Fruit fly (Drosophila melanogaster) whole organism, embryonic: ENCODE results near the gene CG14440.
A peak's percentile ranks its signal among the peaks of the same experiment; 100 is the strongest.

ENCODE experiments used
- Asciz ChIP-seq: fragments of 200-800 bp; sonication (Bioruptor generic); optimal IDR thresholded peaks from 2 replicates; lab custom pipeline; 2017; ENCODE audit warnings: missing biosample characterization, mild to moderate bottlenecking, missing genetic modification characterization, missing genetic modification reagents
- Atf3 ChIP-seq: fragments of 200-800 bp; sonication (Bioruptor generic); optimal IDR thresholded peaks from 3 replicates; lab custom pipeline; 2016; ENCODE audit warnings: missing biosample characterization, missing genetic modification characterization
- BEAF-32 ChIP-seq: fragments of 200-800 bp; sonication (Bioruptor generic); optimal IDR thresholded peaks from 3 replicates; lab custom pipeline; 2017; ENCODE audit warnings: missing biosample characterization, missing genetic modification characterization, mild to moderate bottlenecking, moderate library complexity, missing genetic modification reagents
- BtbVII ChIP-seq: fragments of 200-800 bp; sonication (Bioruptor generic); optimal IDR thresholded peaks from 3 replicates; lab custom pipeline; 2017; ENCODE audit warnings: missing biosample characterization, mild to moderate bottlenecking, missing genetic modification characterization
- CG14965 ChIP-seq: fragments of 200-800 bp; sonication (Bioruptor generic); optimal IDR thresholded peaks from 2 replicates; lab custom pipeline; 2016; ENCODE audit warnings: missing biosample characterization, missing genetic modification characterization, borderline replicate concordance
- CG15479 ChIP-seq: fragments of 200-800 bp; sonication (Bioruptor generic); optimal IDR thresholded peaks from 3 replicates; lab custom pipeline; 2019; ENCODE audit warnings: missing biosample characterization, mild to moderate bottlenecking, missing genetic modification characterization, moderate library complexity
- CG17328 ChIP-seq: fragments of 200-800 bp; sonication (Bioruptor generic); IDR thresholded peaks from 2 replicates; pipeline ENCODE4 v1.3.6; 2022; ENCODE audit warnings: missing biosample characterization, missing genetic modification characterization
- CG17361 ChIP-seq: fragments of 200-800 bp; sonication (Bioruptor generic); IDR thresholded peaks from 3 replicates; pipeline ENCODE4 v1.3.6; 2022; ENCODE audit warnings: missing biosample characterization, missing genetic modification characterization
- CG1792 ChIP-seq: fragments of 200-800 bp; sonication (Bioruptor generic); optimal IDR thresholded peaks from 2 replicates; lab custom pipeline; 2016; ENCODE audit warnings: missing biosample characterization, missing genetic modification characterization
- CG18262 ChIP-seq: fragments of 200-800 bp; optimal IDR thresholded peaks from 3 replicates; lab custom pipeline; 2019; ENCODE audit warnings: missing biosample characterization, mild to moderate bottlenecking, missing genetic modification characterization, moderate library complexity
- CG2202 ChIP-seq: fragments of 200-800 bp; sonication (Bioruptor generic); optimal IDR thresholded peaks from 2 replicates; lab custom pipeline; 2018; ENCODE audit warnings: missing biosample characterization, mild to moderate bottlenecking, missing genetic modification characterization
- CG31388 ChIP-seq: fragments of 200-800 bp; sonication (Bioruptor generic); optimal IDR thresholded peaks from 2 replicates; lab custom pipeline; 2016; ENCODE audit warnings: missing biosample characterization, missing genetic modification characterization
- CG34422 ChIP-seq: fragments of 200-800 bp; sonication (Bioruptor generic); IDR thresholded peaks from 3 replicates; pipeline ENCODE4 v1.3.6; 2022; ENCODE audit warnings: missing biosample characterization, missing genetic modification characterization
- CG4282 ChIP-seq: fragments of 200-800 bp; sonication (Bioruptor generic); optimal IDR thresholded peaks from 2 replicates; lab custom pipeline; 2016; ENCODE audit warnings: missing biosample characterization, missing genetic modification characterization
- CG4730 ChIP-seq: fragments of 200-800 bp; sonication (Bioruptor generic); IDR thresholded peaks from 2 replicates; pipeline ENCODE4 v1.3.6; 2022; ENCODE audit warnings: missing biosample characterization, missing genetic modification characterization
- CG5180 ChIP-seq: fragments of 200-800 bp; sonication (Bioruptor generic); optimal IDR thresholded peaks from 3 replicates; lab custom pipeline; 2017; ENCODE audit warnings: missing biosample characterization, missing genetic modification characterization, mild to moderate bottlenecking, moderate library complexity, missing genetic modification reagents
- CG7839 ChIP-seq: fragments of 200-800 bp; sonication (Bioruptor generic); optimal IDR thresholded peaks from 3 replicates; lab custom pipeline; 2018; ENCODE audit warnings: missing biosample characterization, mild to moderate bottlenecking, missing genetic modification characterization, moderate library complexity
- Doc3 ChIP-seq: fragments of 200-800 bp; sonication (Bioruptor generic); IDR thresholded peaks from 3 replicates; pipeline ENCODE4 v1.3.6; 2022; ENCODE audit warnings: missing biosample characterization, missing genetic modification characterization; ENCODE audit not compliant: partially characterized antibody
- Fer3 ChIP-seq: fragments of 200-800 bp; sonication (Bioruptor generic); optimal IDR thresholded peaks from 2 replicates; lab custom pipeline; 2018; ENCODE audit warnings: missing biosample characterization, mild to moderate bottlenecking, missing genetic modification characterization, moderate library complexity
- Gsc ChIP-seq: fragments of 200-800 bp; sonication (Bioruptor generic); IDR thresholded peaks from 2 replicates; pipeline ENCODE4 v1.3.6; 2022; ENCODE audit warnings: missing biosample characterization, missing genetic modification characterization
- Hand ChIP-seq: fragments of 200-800 bp; sonication (Bioruptor generic); optimal IDR thresholded peaks from 2 replicates; lab custom pipeline; 2017; ENCODE audit warnings: mild to moderate bottlenecking, missing biosample characterization, missing genetic modification reagents, missing genetic modification characterization
- Hsf ChIP-seq: fragments of 200-800 bp; sonication (Bioruptor generic); optimal IDR thresholded peaks from 3 replicates; lab custom pipeline; 2016; ENCODE audit warnings: missing biosample characterization, missing genetic modification characterization
- Oli ChIP-seq: fragments of 200-800 bp; sonication (Bioruptor generic); optimal IDR thresholded peaks from 2 replicates; lab custom pipeline; 2018; ENCODE audit warnings: missing biosample characterization, mild to moderate bottlenecking, missing genetic modification characterization, moderate library complexity
- Opbp ChIP-seq: fragments of 200-800 bp; sonication (Bioruptor generic); IDR thresholded peaks from 3 replicates; pipeline ENCODE4 v1.3.6; 2022; ENCODE audit warnings: missing biosample characterization, missing genetic modification characterization; ENCODE audit not compliant: partially characterized antibody
- Vsx1 ChIP-seq: fragments of 200-800 bp; sonication (Bioruptor generic); optimal IDR thresholded peaks from 2 replicates; lab custom pipeline; 2017; ENCODE audit warnings: missing biosample characterization, mild to moderate bottlenecking, missing genetic modification characterization, missing genetic modification reagents
- cas ChIP-seq: fragments of 200-800 bp; sonication (Bioruptor generic); IDR thresholded peaks from 2 replicates; pipeline ENCODE4 v1.3.6; 2022; ENCODE audit warnings: missing biosample characterization, missing genetic modification characterization
- chm ChIP-seq: fragments of 200-800 bp; sonication (Bioruptor generic); IDR thresholded peaks from 2 replicates; pipeline ENCODE4 v1.3.6; 2022; ENCODE audit warnings: missing biosample characterization, missing genetic modification characterization
- crc ChIP-seq: fragments of 200-800 bp; sonication (Bioruptor generic); optimal IDR thresholded peaks from 2 replicates; lab custom pipeline; 2016; ENCODE audit warnings: missing biosample characterization, missing genetic modification characterization
- crp ChIP-seq, 2 experiments: fragments of 200-800 bp; sonication (Bioruptor generic); optimal IDR thresholded peaks; 2 replicates in 1 of 2; 3 replicates in 1 of 2; lab custom pipeline; 2017; ENCODE audit warnings: missing biosample characterization in 2 of 2, missing genetic modification characterization in 2 of 2, mild to moderate bottlenecking in 1 of 2, moderate library complexity in 1 of 2
- da ChIP-seq: fragments of 200-800 bp; sonication (Bioruptor generic); optimal IDR thresholded peaks from 2 replicates; lab custom pipeline; 2016; ENCODE audit warnings: missing biosample characterization, missing genetic modification characterization
- fd96Cb ChIP-seq: fragments of 200-800 bp; sonication (Bioruptor generic); optimal IDR thresholded peaks from 2 replicates; lab custom pipeline; 2018; ENCODE audit warnings: missing biosample characterization, mild to moderate bottlenecking, missing genetic modification characterization, moderate library complexity
- hb ChIP-seq: fragments of 200-800 bp; sonication (Bioruptor generic); IDR thresholded peaks from 3 replicates; pipeline ENCODE4 v1.3.6; 2022; ENCODE audit warnings: missing biosample characterization, missing genetic modification characterization; ENCODE audit not compliant: partially characterized antibody
- insv ChIP-seq, 2 experiments: fragments of 200-800 bp; sonication (Bioruptor generic); optimal IDR thresholded peaks; 3 replicates each; lab custom pipeline; 2016 to 2018; ENCODE audit warnings: missing biosample characterization in 2 of 2, missing genetic modification characterization in 2 of 2
- jigr1 ChIP-seq: fragments of 200-800 bp; sonication (Bioruptor generic); IDR thresholded peaks from 3 replicates; pipeline ENCODE4 v1.3.6; 2022; ENCODE audit warnings: missing biosample characterization, missing genetic modification characterization
- jumu ChIP-seq: fragments of 200-800 bp; sonication (Bioruptor generic); optimal IDR thresholded peaks from 3 replicates; lab custom pipeline; 2016; ENCODE audit warnings: missing biosample characterization, missing genetic modification characterization
- lilli ChIP-seq: fragments of 200-800 bp; sonication (Bioruptor generic); optimal IDR thresholded peaks from 3 replicates; lab custom pipeline; 2016; ENCODE audit warnings: missing biosample characterization, missing genetic modification characterization
- odd ChIP-seq: fragments of 200-800 bp; sonication (Bioruptor generic); optimal IDR thresholded peaks from 2 replicates; lab custom pipeline; 2017; ENCODE audit warnings: missing biosample characterization, mild to moderate bottlenecking, missing genetic modification characterization
- pb ChIP-seq: fragments of 200-800 bp; sonication (Bioruptor generic); optimal IDR thresholded peaks from 3 replicates; lab custom pipeline; 2016; ENCODE audit warnings: missing biosample characterization, missing genetic modification characterization
- pfk ChIP-seq: fragments of 200-800 bp; sonication (Bioruptor generic); optimal IDR thresholded peaks from 2 replicates; lab custom pipeline; 2018; ENCODE audit warnings: missing biosample characterization, mild to moderate bottlenecking, missing genetic modification characterization, moderate library complexity
- pho ChIP-seq: fragments of 200-800 bp; sonication (Bioruptor generic); optimal IDR thresholded peaks from 2 replicates; lab custom pipeline; 2016; ENCODE audit warnings: missing biosample characterization, missing genetic modification characterization
- phol ChIP-seq: fragments of 200-800 bp; sonication (Bioruptor generic); optimal IDR thresholded peaks from 3 replicates; lab custom pipeline; 2018; ENCODE audit warnings: missing biosample characterization, mild to moderate bottlenecking, missing genetic modification characterization, moderate library complexity
- pnt ChIP-seq: fragments of 200-800 bp; sonication (Bioruptor generic); optimal IDR thresholded peaks from 3 replicates; lab custom pipeline; 2016; ENCODE audit warnings: missing biosample characterization, missing genetic modification characterization
- sens ChIP-seq: fragments of 200-800 bp; sonication (Bioruptor generic); peaks from one replicate; lab custom pipeline; 2016; ENCODE audit warnings: missing biosample characterization, missing genetic modification characterization
- sim ChIP-seq: fragments of 200-800 bp; sonication (Bioruptor generic); IDR thresholded peaks from 2 replicates; pipeline ENCODE4 v1.3.6; 2022; ENCODE audit warnings: missing biosample characterization, missing genetic modification characterization
- slou ChIP-seq: fragments of 200-800 bp; sonication (Bioruptor generic); optimal IDR thresholded peaks from 3 replicates; lab custom pipeline; 2016; ENCODE audit warnings: missing biosample characterization, missing genetic modification characterization
- slp2 ChIP-seq: fragments of 200-800 bp; sonication (Bioruptor generic); optimal IDR thresholded peaks from 2 replicates; lab custom pipeline; 2016; ENCODE audit warnings: missing biosample characterization, missing genetic modification characterization
- tup ChIP-seq: fragments of 200-800 bp; sonication (Bioruptor generic); optimal IDR thresholded peaks from 2 replicates; lab custom pipeline; 2016; ENCODE audit warnings: missing biosample characterization, mild to moderate bottlenecking, missing genetic modification characterization, moderate library complexity
- wdn ChIP-seq: fragments of 200-800 bp; sonication (Bioruptor generic); IDR thresholded peaks from 2 replicates; pipeline ENCODE4 v1.3.6; 2022; ENCODE audit warnings: missing biosample characterization, missing genetic modification characterization
- zfh1 ChIP-seq: fragments of 200-800 bp; sonication (Bioruptor generic); IDR thresholded peaks from 3 replicates; pipeline ENCODE4 v1.3.6; 2022; ENCODE audit warnings: missing biosample characterization, missing genetic modification characterization

The CG14440 gene

dm6 chrX:6656626-6657558 lies 41.5 kb downstream of the CG14440 start (continued):
- TF ChIP-seq CG18262 (tag; lab: Kevin White, UChicago) (peak; percentile 61), jumu (GFP tag; lab: Kevin White, UChicago) (no peak), hb (no peak), Opbp (no peak), pho (GFP tag; lab: Kevin White, UChicago) (no peak), slou (no peak), wdn (GFP tag; lab: Robert Waterston, UW) (no peak), pnt (GFP tag; lab: Kevin White, UChicago) (no peak), Asciz (GFP tag; lab: Kevin White, UChicago) (peak; percentile 41), Oli (tag; lab: Kevin White, UChicago) (peak; percentile 40), phol (tag; lab: Kevin White, UChicago) (peak; percentile 42), CG34422 (GFP tag; lab: Robert Waterston, UW) (no peak), CG1792 (GFP tag; lab: Kevin White, UChicago) (no peak), CG15479 (GFP tag; lab: Kevin White, UChicago) (peak; percentile 53), crp (GFP tag; optimal IDR thresholded peaks at IDR 0.05; lab: Kevin White, UChicago) (no peak), Hsf (GFP tag; lab: Kevin White, UChicago) (no peak), lilli (GFP tag; lab: Kevin White, UChicago) (peak; percentile 45), fd96Cb (tag; lab: Kevin White, UChicago) (no peak), CG31388 (no peak), tup (GFP tag; lab: Kevin White, UChicago) (no peak), Vsx1 (GFP tag; lab: Kevin White, UChicago) (no peak), Doc3 (GFP tag; lab: Robert Waterston, UW) (no peak), chm (GFP tag; lab: Robert Waterston, UW) (0 out of 2 replicates have a peak, but pooled peaks have one; percentile 9), pfk (no peak), CG4730 (GFP tag; lab: Robert Waterston, UW) (no peak), Atf3 (GFP tag; lab: Kevin White, UChicago) (no peak), BEAF-32 (GFP tag; lab: Kevin White, UChicago) (peak; percentile 11), Gsc (GFP tag; lab: Robert Waterston, UW) (no peak), CG7839 (tag; lab: Kevin White, UChicago) (peak; percentile 61), BtbVII (peak; percentile 76), CG5180 (peak; percentile 11), zfh1 (no peak), slp2 (GFP tag; lab: Kevin White, UChicago) (no peak), sim (GFP tag; lab: Robert Waterston, UW) (no peak), insv (GFP tag; optimal IDR thresholded peaks at IDR 0.05; lab: Kevin White, UChicago) (no peak), Fer3 (tag; lab: Kevin White, UChicago) (peak; percentile 71), cas (no peak), pb (GFP tag; lab: Kevin White, UChicago) (no peak), CG4282 (no peak), da (GFP tag; lab: Kevin White, UChicago) (no peak), CG17361 (GFP tag; lab: Robert Waterston, UW) (no peak), crc (GFP tag; lab: Kevin White, UChicago) (no peak), Hand (GFP tag; lab: Kevin White, UChicago) (peak; percentile 71), CG14965 (GFP tag; lab: Kevin White, UChicago) (no peak), CG2202 (tag; lab: Kevin White, UChicago) (no peak), sens (GFP tag; lab: Kevin White, UChicago) (peak; percentile 31), jigr1 (GFP tag; lab: Robert Waterston, UW) (no peak), CG17328 (GFP tag; lab: Robert Waterston, UW) (no peak), odd (GFP tag; lab: Kevin White, UChicago) (peak; percentile 36)
